Worm (Caenorhabditis elegans) whole organism, L4 larva: Measurements from ENCODE around the gene col-187.

ENCODE experiments used
- F26F4.8 ChIP-seq: fragments of 200-800 bp; sonication (Bioruptor generic); conservative IDR thresholded peaks from 2 replicates; pipeline ENCODE4 v1.3.6; 2022; ENCODE audit warnings: missing genetic modification characterization, missing compliant biosample characterization
- lin-39 ChIP-seq: fragments of 150-350 bp; optimal IDR thresholded peaks from 2 replicates; lab custom pipeline; 2014; ENCODE audit warnings: missing biosample characterization, missing genetic modification reagents, missing genetic modification characterization
- nhr-11 ChIP-seq: fragments of 150-350 bp; optimal IDR thresholded peaks from 2 replicates; lab custom pipeline; 2014; ENCODE audit warnings: missing biosample characterization, missing genetic modification characterization
- nhr-76 ChIP-seq: fragments of 150-350 bp; optimal IDR thresholded peaks from 2 replicates; lab custom pipeline; 2014; ENCODE audit warnings: missing biosample characterization, missing genetic modification characterization
- skn-1 ChIP-seq: fragments of 150-350 bp; optimal IDR thresholded peaks from 2 replicates; lab custom pipeline; 2014; ENCODE audit warnings: missing biosample characterization, missing genetic modification characterization
- snpc-4 ChIP-seq: fragments of 150-350 bp; optimal IDR thresholded peaks from 2 replicates; lab custom pipeline; 2014; ENCODE audit warnings: missing biosample characterization, missing genetic modification characterization
- tag-97 ChIP-seq: fragments of 200-800 bp; sonication (Bioruptor generic); IDR thresholded peaks from 2 replicates; pipeline ENCODE4 v1.3.6; 2022; ENCODE audit warnings: missing genetic modification characterization, missing compliant biosample characterization
- unc-39 ChIP-seq: sonication (generic microtip); optimal IDR thresholded peaks from 2 replicates; lab custom pipeline; 2017; ENCODE audit warnings: missing biosample characterization, missing genetic modification characterization
- zag-1 ChIP-seq: fragments of 150-350 bp; optimal IDR thresholded peaks from 2 replicates; lab custom pipeline; 2014; ENCODE audit warnings: missing biosample characterization, missing genetic modification characterization

ce11 chrX:16117176-16117575, 44.5 kb downstream of the col-187 start:
- TF ChIP-seq F26F4.8 (GFP tag; lab: Robert Waterston, UW) (no peak), nhr-11 (tag; lab: Kevin White, UChicago) (no peak), snpc-4 (no peak), zag-1 (tag; lab: Kevin White, UChicago) (no peak), unc-39 (tag; lab: Kevin White, UChicago) (no peak), lin-39 (tag; lab: Kevin White, UChicago) (no peak), tag-97 (GFP tag; lab: Robert Waterston, UW) (no peak), skn-1 (no peak), nhr-76 (tag; lab: Kevin White, UChicago) (no peak)
